Worm (Caenorhabditis elegans) whole organism, young adult: Measurements from ENCODE around the gene set-20.

Experiments
- F49E8.2 ChIP-seq: sonication (generic microtip); optimal IDR thresholded peaks from 3 replicates; lab custom pipeline; 2017; ENCODE audit warnings: missing genetic modification characterization, mild to moderate bottlenecking, missing compliant biosample characterization, antibody characterized with exemption, moderate library complexity; ENCODE audit not compliant: insufficient read depth
- Y53G8AR.9 ChIP-seq: fragments of 200-800 bp; sonication (Bioruptor generic); conservative IDR thresholded peaks from 2 replicates; pipeline ENCODE4 v1.3.6; 2022; ENCODE audit warnings: missing genetic modification reagents, missing genetic modification characterization, missing compliant biosample characterization
- Y95B8A.8 ChIP-seq: fragments of 200-800 bp; sonication (Bioruptor generic); IDR thresholded peaks from 2 replicates; pipeline ENCODE4 v1.3.6; 2022; ENCODE audit warnings: missing genetic modification reagents, missing genetic modification characterization, missing compliant biosample characterization
- bed-1 ChIP-seq: fragments of 200-800 bp; sonication (Bioruptor generic); IDR thresholded peaks from 2 replicates; pipeline ENCODE4 v1.3.6; 2022; ENCODE audit warnings: missing genetic modification reagents, missing genetic modification characterization, missing compliant biosample characterization
- dpl-1 ChIP-seq: fragments of 150-350 bp; optimal IDR thresholded peaks from 2 replicates; lab custom pipeline; 2014; ENCODE audit warnings: missing biosample characterization, missing genetic modification reagents, missing genetic modification characterization
- hlh-12 ChIP-seq: sonication (generic microtip); optimal IDR thresholded peaks from 2 replicates; lab custom pipeline; 2016; ENCODE audit warnings: missing genetic modification characterization, missing compliant biosample characterization
- hmg-20 ChIP-seq: fragments of 200-800 bp; sonication (Bioruptor generic); IDR thresholded peaks from 2 replicates; pipeline ENCODE4 v1.3.6; 2022; ENCODE audit warnings: missing genetic modification reagents, missing genetic modification characterization, missing compliant biosample characterization
- hrde-1 ChIP-seq: sonication (generic microtip); optimal IDR thresholded peaks from 2 replicates; lab custom pipeline; 2016; ENCODE audit warnings: missing genetic modification characterization, mild to moderate bottlenecking, missing compliant biosample characterization, moderate library complexity, missing genotype, missing genetic modification reagents, borderline replicate concordance
- lsl-1 ChIP-seq: fragments of 200-800 bp; sonication (Bioruptor generic); optimal IDR thresholded peaks from 2 replicates; lab custom pipeline; 2018; ENCODE audit warnings: mild to moderate bottlenecking, missing genetic modification characterization, moderate library complexity, missing compliant biosample characterization
- nfya-1 ChIP-seq: sonication (generic microtip); optimal IDR thresholded peaks from 2 replicates; lab custom pipeline; 2017; ENCODE audit warnings: antibody characterized with exemption, missing compliant biosample characterization, missing genetic modification characterization, borderline replicate concordance; ENCODE audit not compliant: insufficient read depth
- nhr-27 ChIP-seq: fragments of 200-800 bp; sonication (Bioruptor generic); optimal IDR thresholded peaks from 2 replicates; lab custom pipeline; 2018; ENCODE audit warnings: mild to moderate bottlenecking, missing genetic modification characterization, moderate library complexity, missing compliant biosample characterization
- rpc-1 ChIP-seq, 2 experiments: fragments of 150-350 bp in 1 of 2; sonication (generic microtip) in 1 of 2; optimal IDR thresholded peaks; 2 replicates each; lab custom pipeline; 2014 to 2018; ENCODE audit warnings: missing biosample characterization in 1 of 2, missing genetic modification characterization in 1 of 2, missing genetic modification reagents in 1 of 2, missing genotype in 1 of 2
- sea-2 ChIP-seq: fragments of 200-800 bp; sonication (Bioruptor generic); IDR thresholded peaks from 2 replicates; pipeline ENCODE4 v1.3.6; 2022; ENCODE audit warnings: missing genetic modification characterization, missing compliant biosample characterization

- TF ChIP-seq sea-2 (GFP tag; lab: Robert Waterston, UW) (no peak), F49E8.2 (tag; lab: Kevin White, UChicago) (no peak), nfya-1 (tag; lab: Kevin White, UChicago) (no peak), hlh-12 (tag; lab: Kevin White, UChicago) (no peak), Y53G8AR.9 (no peak), nhr-27 (tag; lab: Kevin White, UChicago) (no peak), lsl-1 (GFP tag; lab: Kevin White, UChicago) (no peak), dpl-1 (GFP tag; lab: Kevin White, UChicago) (no peak), Y95B8A.8 (GFP tag; lab: Robert Waterston, UW) (no peak), hmg-20 (GFP tag; lab: Robert Waterston, UW) (no peak), bed-1 (GFP tag; lab: Robert Waterston, UW) (no peak), hrde-1 (no peak), rpc-1 (optimal IDR thresholded peaks at IDR 0.05; lab: Kevin White, UChicago) (no peak), rpc-1 (tag; optimal IDR thresholded peaks at IDR 0.05; lab: Kevin White, UChicago) (no peak)
These were observed 39.0 kb downstream of the set-20 start, which contains the start of gene T22B7.3 for ce11 chrX:5646951-5647423.
